Fruit fly (Drosophila melanogaster): ENCODE data around the gene CG3213.
A peak's percentile ranks its signal among the peaks of the same experiment; 100 is the strongest.

The CG3213 gene

DNA sequence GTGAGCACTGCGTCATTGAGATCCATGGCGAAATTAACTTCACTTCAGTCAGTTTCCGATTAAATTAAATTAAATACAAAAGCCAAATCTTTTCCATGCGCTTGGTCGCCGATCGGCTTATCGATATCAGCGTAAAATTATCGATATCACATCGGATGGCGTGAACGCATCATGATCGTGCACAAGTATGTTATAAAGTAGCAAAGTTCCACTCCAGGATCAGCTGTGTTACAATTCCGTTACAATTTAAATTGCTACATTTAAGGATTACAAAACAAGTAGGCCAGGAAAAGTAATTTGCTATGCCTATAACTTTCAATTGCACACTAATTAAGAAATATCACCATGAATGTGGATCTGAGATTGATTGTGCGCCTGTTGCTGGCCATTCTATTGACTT is 49.6 kb downstream of the CG3213 start, which contains the start of the genes Pif1 and CG31776 (continued):
- TF ChIP-seq sc (optimal IDR thresholded peaks at IDR 0.05) (no peak), sc (GFP tag; optimal IDR thresholded peaks at IDR 0.05) (no peak), CG7271 (tag; optimal IDR thresholded peaks at IDR 0.05) (no peak), CG1603 (tag; optimal IDR thresholded peaks at IDR 0.05) (peak; percentile 85), amos (GFP tag; IDR thresholded peaks at IDR 0.05; ENCODE audit: partially characterized antibody) (peak; percentile 92; the same call in 1 of the 2 replicates), CG6765 (GFP tag; optimal IDR thresholded peaks at IDR 0.05) (no peak), jing (GFP tag; optimal IDR thresholded peaks at IDR 0.05) (no peak), GATAe (GFP tag; conservative IDR thresholded peaks at IDR 0.05) (no peak), sqz (GFP tag; optimal IDR thresholded peaks at IDR 0.05) (no peak), CG12744 (GFP tag; optimal IDR thresholded peaks at IDR 0.05) (no peak), CG17328 (GFP tag; IDR thresholded peaks at IDR 0.05) (no peak), CkIIα-i1 (GFP tag; IDR thresholded peaks at IDR 0.05) (no peak), CG12155 (GFP tag; optimal IDR thresholded peaks at IDR 0.05) (no peak), Hmx (GFP tag; optimal IDR thresholded peaks at IDR 0.05) (no peak), her (GFP tag; optimal IDR thresholded peaks at IDR 0.05) (no peak), CG30403 (GFP tag; optimal IDR thresholded peaks at IDR 0.05) (no peak), Dek (tag; optimal IDR thresholded peaks at IDR 0.05) (no peak), Oli (tag; optimal IDR thresholded peaks at IDR 0.05) (no peak), pum (GFP tag; optimal IDR thresholded peaks at IDR 0.05) (no peak), ac (GFP tag; optimal IDR thresholded peaks at IDR 0.05) (no peak), Rx (GFP tag; IDR thresholded peaks at IDR 0.05) (no peak), CG14860 (GFP tag; IDR thresholded peaks at IDR 0.05; ENCODE audit: partially characterized antibody) (peak; percentile 63; the same call in 2 of the 3 replicates), ken (GFP tag; IDR thresholded peaks at IDR 0.05) (no peak), hth (optimal IDR thresholded peaks at IDR 0.05) (no peak), pita (GFP tag; optimal IDR thresholded peaks at IDR 0.05) (peak; percentile 69), Aef1 (GFP tag; IDR thresholded peaks at IDR 0.05) (no peak), CG34376 (GFP tag; optimal IDR thresholded peaks at IDR 0.05) (no peak), CG2129 (GFP tag; IDR thresholded peaks at IDR 0.05; ENCODE audit: partially characterized antibody) (peak; percentile 79), nmo (GFP tag; optimal IDR thresholded peaks at IDR 0.05) (peak; percentile 29), CG15696 (tag; optimal IDR thresholded peaks at IDR 0.05) (no peak), CG6654 (GFP tag; optimal IDR thresholded peaks at IDR 0.05) (no peak), p53 (GFP tag; optimal IDR thresholded peaks at IDR 0.05) (peak; percentile 9), twi (tag; optimal IDR thresholded peaks at IDR 0.05) (no peak), lilli (GFP tag; optimal IDR thresholded peaks at IDR 0.05) (no peak), Antp (GFP tag; optimal IDR thresholded peaks at IDR 0.05) (no peak), mld (GFP tag; IDR thresholded peaks at IDR 0.05; ENCODE audit: partially characterized antibody) (0 out of 3 replicates have a peak, but pooled peaks have one; percentile 22), ranshi (GFP tag; IDR thresholded peaks at IDR 0.05) (no peak), kni (GFP tag; optimal IDR thresholded peaks at IDR 0.05) (no peak), ab (GFP tag; optimal IDR thresholded peaks at IDR 0.05) (no peak), bcd (GFP tag; optimal IDR thresholded peaks at IDR 0.05) (peak; percentile 1), sd (tag; optimal IDR thresholded peaks at IDR 0.05) (peak; percentile 23), tio (GFP tag; optimal IDR thresholded peaks at IDR 0.05) (no peak), CG2678 (tag; optimal IDR thresholded peaks at IDR 0.05) (no peak), CG3726 (GFP tag; IDR thresholded peaks at IDR 0.05) (no peak), Adf1 (GFP tag; IDR thresholded peaks at IDR 0.05) (no peak), CG8478 (optimal IDR thresholded peaks at IDR 0.05) (no peak), tx (GFP tag; optimal IDR thresholded peaks at IDR 0.05) (no peak), peb (GFP tag; IDR thresholded peaks at IDR 0.05) (no peak), HLHmδ (GFP tag; optimal IDR thresholded peaks at IDR 0.05) (no peak), CG8359 (GFP tag; optimal IDR thresholded peaks at IDR 0.05; ENCODE audit: borderline replicate concordance) (no peak), ato (GFP tag; IDR thresholded peaks at IDR 0.05; ENCODE audit: partially characterized antibody) (peak; percentile 79; the same call in 1 of the 2 replicates), kah (GFP tag; optimal IDR thresholded peaks at IDR 0.05) (no peak)

Data from whole organism, embryonic.